Worm (Caenorhabditis elegans) whole organism, L1 larva: ENCODE results near the gene cct-6.

Experiments used
- ama-1 ChIP-seq: fragments of 150-350 bp; optimal IDR thresholded peaks from 2 replicates; lab custom pipeline; 2014
- efl-1 ChIP-seq, 4 experiments: fragments of 150-350 bp; optimal IDR thresholded peaks in 3 of 4; peaks in 1 of 4; 1 replicate in 1 of 4; 2 replicates in 3 of 4; lab custom pipeline; 2014; ENCODE audit warnings: missing biosample characterization in 2 of 4, missing genetic modification characterization in 2 of 4, missing genetic modification reagents in 2 of 4
- nhr-71 ChIP-seq: sonication (generic microtip); optimal IDR thresholded peaks from 2 replicates; lab custom pipeline; 2016; ENCODE audit warnings: mild to moderate bottlenecking, missing genetic modification characterization, moderate library complexity, missing compliant biosample characterization
- nhr-90 ChIP-seq: sonication (generic microtip); optimal IDR thresholded peaks from 2 replicates; lab custom pipeline; 2016; ENCODE audit warnings: mild to moderate bottlenecking, missing genetic modification characterization, missing compliant biosample characterization; ENCODE audit not compliant: poor library complexity
- tlp-1 ChIP-seq: fragments of 150-350 bp; optimal IDR thresholded peaks from 2 replicates; lab custom pipeline; 2014; ENCODE audit warnings: missing biosample characterization, missing genetic modification characterization
- unc-130 ChIP-seq: fragments of 150-350 bp; optimal IDR thresholded peaks from 2 replicates; lab custom pipeline; 2017; ENCODE audit warnings: missing biosample characterization, missing genetic modification characterization, inconsistent platforms
- vab-15 ChIP-seq: sonication (generic microtip); optimal IDR thresholded peaks from 2 replicates; lab custom pipeline; 2017; ENCODE audit warnings: missing genotype, mild to moderate bottlenecking, missing genetic modification characterization, missing compliant biosample characterization

ce11 chrIII:5874263-5874662 lies 18.8 kb upstream of the cct-6 start:
- TF ChIP-seq unc-130 (no peak), vab-15 (no peak), nhr-90 (tag; lab: Kevin White, UChicago) (peak; percentile 85), efl-1 (optimal IDR thresholded peaks at IDR 0.05; lab: Kevin White, UChicago) (peak in 1 of 2 experiments; percentile 14), efl-1 (GFP tag; optimal IDR thresholded peaks at IDR 0.05 in 1 of 2; lab: Kevin White, UChicago) (peak in 1 of 2 experiments; percentile 60), nhr-71 (tag; lab: Kevin White, UChicago) (peak; percentile 83), tlp-1 (no peak), ama-1 (peak; percentile 91)
